Fruit fly (Drosophila melanogaster) whole organism, adult: Measurements from ENCODE around the gene beta'COP.

ENCODE experiments used
- CG11617 ChIP-seq: fragments of 200-800 bp; sonication (Bioruptor generic); optimal IDR thresholded peaks from 2 replicates; lab custom pipeline; 2017; ENCODE audit warnings: mild to moderate bottlenecking, missing biosample characterization, missing genetic modification reagents, missing genetic modification characterization
- CG12768 ChIP-seq: fragments of 200-800 bp; sonication (Bioruptor generic); optimal IDR thresholded peaks from 2 replicates; lab custom pipeline; 2017; ENCODE audit warnings: missing biosample characterization, missing genetic modification characterization, mild to moderate bottlenecking, moderate library complexity, missing genetic modification reagents
- CG14711 ChIP-seq: fragments of 200-800 bp; sonication (Bioruptor generic); optimal IDR thresholded peaks from 2 replicates; lab custom pipeline; 2018; ENCODE audit warnings: missing biosample characterization, mild to moderate bottlenecking, missing genetic modification characterization, moderate library complexity
- CG1620 ChIP-seq: fragments of 200-800 bp; sonication (Bioruptor generic); optimal IDR thresholded peaks from 2 replicates; lab custom pipeline; 2016; ENCODE audit warnings: missing biosample characterization, missing genetic modification characterization
- CG33017 ChIP-seq: fragments of 200-800 bp; sonication (Bioruptor generic); optimal IDR thresholded peaks from 2 replicates; lab custom pipeline; 2018; ENCODE audit warnings: missing biosample characterization, mild to moderate bottlenecking, missing genetic modification characterization, moderate library complexity
- CG5204 ChIP-seq: fragments of 200-800 bp; sonication (Bioruptor generic); optimal IDR thresholded peaks from 2 replicates; lab custom pipeline; 2016; ENCODE audit warnings: missing biosample characterization, missing genetic modification characterization
- CG7045 ChIP-seq: fragments of 200-800 bp; sonication (Bioruptor generic); optimal IDR thresholded peaks from 2 replicates; lab custom pipeline; 2017; ENCODE audit warnings: missing biosample characterization, mild to moderate bottlenecking, missing genetic modification characterization
- CG7101 ChIP-seq: fragments of 200-800 bp; sonication (Bioruptor generic); optimal IDR thresholded peaks from 2 replicates; lab custom pipeline; 2018; ENCODE audit warnings: missing biosample characterization, mild to moderate bottlenecking, missing genetic modification characterization, moderate library complexity
- Clk ChIP-seq: fragments of 200-800 bp; sonication (Bioruptor generic); optimal IDR thresholded peaks from 2 replicates; lab custom pipeline; 2017; ENCODE audit warnings: missing biosample characterization, missing genetic modification characterization
- Crg-1 ChIP-seq: fragments of 200-800 bp; sonication (Bioruptor generic); optimal IDR thresholded peaks from 2 replicates; lab custom pipeline; 2016; ENCODE audit warnings: missing biosample characterization, missing genetic modification characterization
- Hr96 ChIP-seq: fragments of 200-800 bp; sonication (Bioruptor generic); optimal IDR thresholded peaks from 2 replicates; lab custom pipeline; 2016; ENCODE audit warnings: missing biosample characterization, missing genetic modification characterization
- Mnt ChIP-seq: fragments of 200-800 bp; sonication (Bioruptor generic); optimal IDR thresholded peaks from 2 replicates; lab custom pipeline; 2016; ENCODE audit warnings: missing biosample characterization, mild to moderate bottlenecking, missing genetic modification characterization
- bab1 ChIP-seq: fragments of 200-800 bp; sonication (Bioruptor generic); optimal IDR thresholded peaks from 3 replicates; lab custom pipeline; 2019; ENCODE audit warnings: missing biosample characterization, mild to moderate bottlenecking, missing genetic modification characterization, moderate library complexity
- cic ChIP-seq: fragments of 200-800 bp; sonication (Bioruptor generic); optimal IDR thresholded peaks from 2 replicates; lab custom pipeline; 2017; ENCODE audit warnings: missing biosample characterization, mild to moderate bottlenecking, missing genetic modification characterization, moderate library complexity
- cnc ChIP-seq, 2 experiments: fragments of >200 bp; optimal IDR thresholded peaks; 2 replicates each; lab custom pipeline; 2017
- kay ChIP-seq: fragments of 200-800 bp; sonication (Bioruptor generic); peaks from one replicate; lab custom pipeline; 2016; ENCODE audit warnings: missing biosample characterization, missing genetic modification characterization, borderline replicate concordance
- ovo ChIP-seq: fragments of 200-800 bp; sonication (Bioruptor generic); optimal IDR thresholded peaks from 2 replicates; lab custom pipeline; 2016; ENCODE audit warnings: missing biosample characterization, missing genetic modification characterization
- pad ChIP-seq: fragments of 200-800 bp; sonication (Bioruptor generic); optimal IDR thresholded peaks from 3 replicates; lab custom pipeline; 2017; ENCODE audit warnings: missing biosample characterization, missing genetic modification characterization, mild to moderate bottlenecking, moderate library complexity, missing genetic modification reagents
- tj ChIP-seq: fragments of 200-800 bp; sonication (Bioruptor generic); optimal IDR thresholded peaks from 3 replicates; lab custom pipeline; 2017; ENCODE audit warnings: missing biosample characterization, mild to moderate bottlenecking, missing genetic modification characterization, moderate library complexity
- toe ChIP-seq: fragments of 200-800 bp; sonication (Bioruptor generic); optimal IDR thresholded peaks from 2 replicates; lab custom pipeline; 2016; ENCODE audit warnings: missing biosample characterization, missing genetic modification characterization

The beta'COP gene

DNA sequence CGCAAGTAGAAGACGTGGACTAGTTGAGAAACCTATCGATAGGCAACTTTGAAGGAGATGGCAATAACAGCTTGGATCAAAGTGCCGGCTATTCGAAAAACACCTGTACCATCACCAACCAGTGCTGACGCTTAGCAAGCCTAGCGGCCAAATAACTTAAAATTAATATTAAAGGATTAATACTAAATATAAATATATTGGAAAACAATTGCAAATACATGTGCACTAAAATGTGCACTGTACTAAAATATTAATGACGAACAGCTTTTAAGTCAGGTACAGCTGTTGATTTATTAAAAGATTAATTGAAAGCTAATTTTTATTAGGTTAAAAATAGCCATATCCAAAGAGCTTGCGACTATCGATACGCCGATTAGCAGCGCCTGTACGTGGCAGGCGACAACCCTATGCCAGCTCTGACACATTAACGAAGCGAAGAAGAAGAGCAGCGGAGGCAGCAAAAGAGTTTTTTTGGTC is at the start of gene beta'COP, which contains the start of gene CG9302:
beta'COP (plus strand) TSS at position 415 of the 477 bp plus-strand sequence.
CG9302 (minus strand) TSS at position 51 of the 477 bp plus-strand sequence.
- TF ChIP-seq ovo (GFP tag; lab: Kevin White, UChicago) (peak; percentile 74), CG7101 (tag; lab: Kevin White, UChicago) (peak; percentile 78), Hr96 (no peak), toe (GFP tag; lab: Kevin White, UChicago) (no peak), pad (GFP tag; lab: Kevin White, UChicago) (peak; percentile 70), CG11617 (GFP tag; lab: Kevin White, UChicago) (peak; percentile 89), bab1 (GFP tag; lab: Kevin White, UChicago) (peak; percentile 83), kay (GFP tag; lab: Kevin White, UChicago) (no peak), CG1620 (GFP tag; lab: Kevin White, UChicago) (peak; percentile 82), Crg-1 (peak; percentile 49), CG12768 (GFP tag; lab: Kevin White, UChicago) (peak; percentile 80), cic (GFP tag; lab: Kevin White, UChicago) (peak; percentile 35), CG7045 (GFP tag; lab: Kevin White, UChicago) (peak; percentile 72), CG5204 (no peak), Clk (GFP tag; lab: Kevin White, UChicago) (peak; percentile 69), cnc (optimal IDR thresholded peaks at IDR 0.05; lab: Kevin White, UChicago) (no peak), Mnt (peak; percentile 69), CG33017 (tag; lab: Kevin White, UChicago) (peak; percentile 70), tj (GFP tag; lab: Kevin White, UChicago) (peak; percentile 64), CG14711 (tag; lab: Kevin White, UChicago) (peak; percentile 97)

DNA sequence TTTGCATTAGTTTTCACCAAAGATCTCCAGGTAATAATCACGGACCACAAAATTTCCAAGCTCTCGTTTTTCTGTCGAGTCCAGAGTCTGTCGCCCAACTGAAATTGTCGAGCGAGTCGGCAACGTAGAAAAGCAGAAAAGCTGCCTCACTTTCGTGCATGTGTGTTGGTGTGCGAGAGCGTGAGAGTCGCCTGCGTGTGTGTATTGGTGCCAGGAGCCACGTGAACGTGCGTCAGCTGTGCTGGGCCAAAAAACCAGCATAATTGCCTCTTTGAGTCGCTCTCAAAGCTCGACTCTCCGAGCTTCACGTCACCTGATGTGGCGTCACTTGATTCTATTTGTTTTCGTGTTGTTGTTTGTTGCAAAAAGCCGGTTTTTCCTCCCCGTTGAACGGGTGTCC is 47.7 kb upstream of the beta'COP start, which contains the start of gene hbt:
hbt (minus strand) TSS at position 101 of the 400 bp plus-strand sequence.
- TF ChIP-seq CG11617 (GFP tag; lab: Kevin White, UChicago) (no peak), kay (GFP tag; lab: Kevin White, UChicago) (no peak), bab1 (GFP tag; lab: Kevin White, UChicago) (no peak), cnc (optimal IDR thresholded peaks at IDR 0.05; lab: Kevin White, UChicago) (no peak), CG1620 (GFP tag; lab: Kevin White, UChicago) (no peak), cic (GFP tag; lab: Kevin White, UChicago) (no peak), toe (GFP tag; lab: Kevin White, UChicago) (no peak), ovo (GFP tag; lab: Kevin White, UChicago) (no peak), Clk (GFP tag; lab: Kevin White, UChicago) (no peak), CG5204 (no peak), tj (GFP tag; lab: Kevin White, UChicago) (no peak), CG7045 (GFP tag; lab: Kevin White, UChicago) (no peak), CG12768 (GFP tag; lab: Kevin White, UChicago) (no peak), CG33017 (tag; lab: Kevin White, UChicago) (no peak), Mnt (no peak), Crg-1 (no peak), CG14711 (tag; lab: Kevin White, UChicago) (no peak), CG7101 (tag; lab: Kevin White, UChicago) (no peak), pad (GFP tag; lab: Kevin White, UChicago) (no peak)

DNA sequence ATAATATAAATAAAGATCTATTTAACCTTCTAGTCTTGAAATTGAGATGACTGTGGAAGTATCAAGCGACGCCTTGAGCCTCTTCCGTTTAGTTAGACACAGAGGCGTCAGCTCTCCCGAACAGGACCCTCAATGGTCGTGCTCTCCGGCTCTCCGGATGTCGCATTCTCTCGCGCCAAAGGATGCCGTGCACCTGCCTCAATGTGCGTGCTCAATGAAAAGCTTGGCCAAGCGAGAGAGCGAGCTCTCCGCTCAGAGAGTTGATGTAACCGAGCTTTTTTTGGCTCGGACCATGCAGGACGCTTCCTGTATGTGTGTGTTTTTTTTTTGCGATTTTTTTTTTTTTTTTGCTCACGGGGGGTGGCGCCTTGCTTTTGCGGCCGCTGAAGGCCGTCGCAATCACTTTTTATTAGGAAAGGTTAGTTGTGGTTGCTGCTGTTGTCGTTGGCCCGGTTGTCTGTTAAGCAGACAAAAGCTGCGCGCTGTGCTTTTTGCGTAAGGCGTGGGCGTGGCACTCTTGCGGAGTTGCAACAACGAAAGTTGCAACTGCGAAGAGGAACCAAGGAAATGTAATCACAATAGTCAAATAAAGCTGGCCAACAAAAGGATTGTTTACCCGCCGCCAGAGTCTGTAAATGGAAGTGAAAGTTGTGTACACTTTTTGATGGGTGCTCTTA is 46.7 kb upstream of the beta'COP start:
- TF ChIP-seq pad (GFP tag; lab: Kevin White, UChicago) (no peak), CG33017 (tag; lab: Kevin White, UChicago) (peak; percentile 17), CG7045 (GFP tag; lab: Kevin White, UChicago) (no peak)

DNA sequence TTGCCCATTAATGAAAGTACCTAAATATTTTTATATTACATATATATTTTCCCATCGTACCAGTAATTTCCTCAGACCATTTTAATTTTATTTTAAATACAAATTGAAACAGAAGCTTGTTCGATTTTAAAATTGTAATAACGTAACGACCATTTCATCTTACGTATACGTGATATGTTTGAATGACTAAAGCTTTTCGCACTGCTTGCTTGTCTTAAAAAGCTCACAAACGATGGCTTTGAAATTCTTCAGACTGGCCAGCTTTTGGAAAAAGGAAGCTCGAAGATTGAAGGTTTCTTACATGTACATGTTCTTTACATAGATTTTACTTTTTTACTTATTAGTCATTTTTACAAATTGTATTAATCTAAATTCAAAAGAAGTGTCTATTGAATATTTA is 46.0 kb upstream of the beta'COP start:
- TF ChIP-seq CG7101 (tag; lab: Kevin White, UChicago) (no peak), CG33017 (tag; lab: Kevin White, UChicago) (no peak), toe (GFP tag; lab: Kevin White, UChicago) (no peak), CG7045 (GFP tag; lab: Kevin White, UChicago) (no peak), kay (GFP tag; lab: Kevin White, UChicago) (no peak), tj (GFP tag; lab: Kevin White, UChicago) (no peak), CG1620 (GFP tag; lab: Kevin White, UChicago) (no peak), Mnt (no peak), bab1 (GFP tag; lab: Kevin White, UChicago) (no peak), CG12768 (GFP tag; lab: Kevin White, UChicago) (no peak), CG14711 (tag; lab: Kevin White, UChicago) (no peak), Clk (GFP tag; lab: Kevin White, UChicago) (no peak), ovo (GFP tag; lab: Kevin White, UChicago) (no peak), CG11617 (GFP tag; lab: Kevin White, UChicago) (no peak), Crg-1 (no peak), pad (GFP tag; lab: Kevin White, UChicago) (no peak), cnc (optimal IDR thresholded peaks at IDR 0.05; lab: Kevin White, UChicago) (no peak), CG5204 (no peak)

DNA sequence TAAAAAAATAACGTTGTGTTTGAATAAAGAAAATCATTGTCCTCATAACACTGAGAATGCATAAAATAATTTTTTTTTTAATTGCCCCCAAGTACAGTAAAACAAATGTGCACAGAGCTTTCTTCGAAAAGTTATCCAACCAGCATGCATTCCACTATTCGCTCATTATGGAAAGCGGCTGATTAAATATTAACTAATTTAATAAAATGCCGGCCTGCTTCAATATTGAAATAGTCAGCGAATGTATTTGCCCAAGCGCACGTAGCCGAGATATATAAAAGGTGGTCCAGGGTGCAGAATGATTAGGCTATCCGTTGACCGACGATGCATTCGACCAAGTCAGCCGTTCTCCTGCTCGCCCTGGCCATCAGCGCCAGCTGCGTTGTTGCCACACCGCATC is 31.2 kb upstream of the beta'COP start, which contains the start of gene CG16826:
CG16826 (plus strand) TSS at position 301 of the 400 bp plus-strand sequence.
- TF ChIP-seq kay (GFP tag; lab: Kevin White, UChicago) (peak; percentile 54), CG7101 (tag; lab: Kevin White, UChicago) (peak; percentile 18), cic (GFP tag; lab: Kevin White, UChicago) (no peak)
